Worm (Caenorhabditis elegans) whole organism, L4 larva: ENCODE measurements around the gene C24H10.2.
A peak's percentile ranks its signal among the peaks of the same experiment; 100 is the strongest.

ENCODE experiments used
- D1046.2 ChIP-seq: fragments of 200-800 bp; sonication (Bioruptor generic); IDR thresholded peaks from 2 replicates; pipeline ENCODE4 v1.3.6; 2022; ENCODE audit warnings: missing genetic modification characterization, missing compliant biosample characterization
- F26F4.8 ChIP-seq: fragments of 200-800 bp; sonication (Bioruptor generic); conservative IDR thresholded peaks from 2 replicates; pipeline ENCODE4 v1.3.6; 2022; ENCODE audit warnings: missing genetic modification characterization, missing compliant biosample characterization
- F37D6.2 ChIP-seq: sonication (generic microtip); optimal IDR thresholded peaks from 2 replicates; lab custom pipeline; 2016; ENCODE audit warnings: mild to moderate bottlenecking, missing genetic modification characterization, missing compliant biosample characterization
- F44E2.7 ChIP-seq: fragments of 200-800 bp; sonication (Bioruptor generic); IDR thresholded peaks from 2 replicates; pipeline ENCODE4 v2.1.2; 2022; ENCODE audit warnings: missing genetic modification characterization, missing compliant biosample characterization
- Y105C5A.15 ChIP-seq: fragments of 200-800 bp; sonication (Bioruptor generic); IDR thresholded peaks from 2 replicates; pipeline ENCODE4 v1.3.6; 2022; ENCODE audit warnings: missing genetic modification characterization, missing compliant biosample characterization
- Y75B8A.6 ChIP-seq: fragments of 200-800 bp; sonication (Bioruptor generic); IDR thresholded peaks from 2 replicates; pipeline ENCODE4 v1.3.6; 2022; ENCODE audit warnings: missing genetic modification reagents, missing genetic modification characterization, missing compliant biosample characterization
- ZK337.2 ChIP-seq: fragments of 200-800 bp; sonication (Bioruptor generic); IDR thresholded peaks from 2 replicates; pipeline ENCODE4 v1.3.6; 2022; ENCODE audit warnings: missing genetic modification reagents, missing genetic modification characterization, missing compliant biosample characterization
- aha-1 ChIP-seq: fragments of 150-350 bp; peaks from one replicate; lab custom pipeline; 2014; ENCODE audit warnings: missing biosample characterization, missing genetic modification characterization
- aly-2 ChIP-seq: sonication (generic microtip); optimal IDR thresholded peaks from 2 replicates; lab custom pipeline; 2018; ENCODE audit warnings: missing biosample characterization, missing genetic modification characterization
- ama-1 ChIP-seq: fragments of 150-350 bp; optimal IDR thresholded peaks from 2 replicates; lab custom pipeline; 2014; ENCODE audit warnings: inconsistent platforms, mixed read lengths
- attf-4 ChIP-seq: sonication (generic microtip); optimal IDR thresholded peaks from 3 replicates; lab custom pipeline; 2017; ENCODE audit warnings: missing biosample characterization, missing genetic modification characterization
- ces-1 ChIP-seq: fragments of 150-350 bp; sonication (generic microtip); optimal IDR thresholded peaks from 4 replicates; lab custom pipeline; 2014; ENCODE audit warnings: missing biosample characterization, missing genetic modification reagents, missing genetic modification characterization
- ctbp-1 ChIP-seq: fragments of 200-800 bp; sonication (Bioruptor generic); IDR thresholded peaks from 2 replicates; pipeline ENCODE4 v1.3.6; 2022; ENCODE audit warnings: missing genetic modification reagents, missing genetic modification characterization, missing compliant biosample characterization
- daf-16 ChIP-seq, 3 experiments: sonication (generic microtip); optimal IDR thresholded peaks; 2 replicates each; lab custom pipeline; 2016 to 2017; ENCODE audit warnings: missing genetic modification characterization in 3 of 3, missing genetic modification reagents in 3 of 3, mild to moderate bottlenecking in 2 of 3, missing compliant biosample characterization in 2 of 3, missing biosample characterization in 1 of 3, moderate library complexity in 1 of 3
- daf-8 ChIP-seq: fragments of 200-800 bp; sonication (Bioruptor generic); IDR thresholded peaks from 2 replicates; pipeline ENCODE4 v1.3.6; 2022; ENCODE audit warnings: missing genetic modification characterization, missing compliant biosample characterization
- dmd-6 ChIP-seq: fragments of 200-800 bp; sonication (Bioruptor generic); IDR thresholded peaks from 2 replicates; pipeline ENCODE4 v1.3.6; 2022; ENCODE audit warnings: missing genetic modification reagents, missing genetic modification characterization, missing compliant biosample characterization
- dmd-9 ChIP-seq: fragments of 200-800 bp; sonication (Bioruptor generic); IDR thresholded peaks from 2 replicates; pipeline ENCODE4 v1.3.6; 2022; ENCODE audit warnings: missing genetic modification reagents, missing genetic modification characterization, missing compliant biosample characterization
- dve-1 ChIP-seq: sonication (generic microtip); optimal IDR thresholded peaks from 2 replicates; lab custom pipeline; 2017; ENCODE audit warnings: antibody characterized with exemption, mild to moderate bottlenecking, missing genetic modification characterization, missing compliant biosample characterization; ENCODE audit not compliant: insufficient read depth
- egl-27 ChIP-seq: sonication (generic microtip); optimal IDR thresholded peaks from 3 replicates; lab custom pipeline; 2017; ENCODE audit warnings: missing biosample characterization, missing genetic modification reagents, missing genetic modification characterization
- gei-8 ChIP-seq: fragments of 200-800 bp; sonication (Bioruptor generic); optimal IDR thresholded peaks from 2 replicates; lab custom pipeline; 2018; ENCODE audit warnings: mild to moderate bottlenecking, missing genetic modification characterization, missing compliant biosample characterization
- hif-1 ChIP-seq, 2 experiments: sonication (generic microtip); optimal IDR thresholded peaks; 2 replicates each; lab custom pipeline; 2016 to 2017; ENCODE audit warnings: missing compliant biosample characterization in 2 of 2, missing genetic modification characterization in 2 of 2, missing genetic modification reagents in 2 of 2, missing genotype in 2 of 2, mild to moderate bottlenecking in 1 of 2
- hlh-11 ChIP-seq: fragments of 200-800 bp; sonication (Bioruptor generic); optimal IDR thresholded peaks from 2 replicates; lab custom pipeline; 2018; ENCODE audit warnings: mild to moderate bottlenecking, missing genetic modification characterization, missing compliant biosample characterization
- hlh-30 ChIP-seq: sonication (generic microtip); optimal IDR thresholded peaks from 2 replicates; lab custom pipeline; 2017; ENCODE audit warnings: antibody characterized with exemption, mild to moderate bottlenecking, missing genetic modification characterization, missing compliant biosample characterization; ENCODE audit not compliant: insufficient read depth
- lim-7 ChIP-seq: fragments of 200-800 bp; sonication (Bioruptor generic); IDR thresholded peaks from 2 replicates; pipeline ENCODE4 v1.3.6; 2022; ENCODE audit warnings: missing genetic modification characterization, missing compliant biosample characterization
- lin-13 ChIP-seq: fragments of 150-350 bp; optimal IDR thresholded peaks from 2 replicates; lab custom pipeline; 2014; ENCODE audit warnings: missing biosample characterization, missing genetic modification reagents, missing genetic modification characterization
- lin-29 ChIP-seq: fragments of 200-800 bp; sonication (Bioruptor generic); IDR thresholded peaks from 2 replicates; pipeline ENCODE4 v1.3.6; 2022; ENCODE audit warnings: missing genetic modification reagents, missing genetic modification characterization, missing compliant biosample characterization
- lin-38 ChIP-seq: fragments of 200-800 bp; sonication (Bioruptor generic); IDR thresholded peaks from 2 replicates; pipeline ENCODE4 v1.3.6; 2022; ENCODE audit warnings: missing genetic modification reagents, missing genetic modification characterization, missing compliant biosample characterization
- lin-39 ChIP-seq: fragments of 150-350 bp; optimal IDR thresholded peaks from 2 replicates; lab custom pipeline; 2014; ENCODE audit warnings: missing biosample characterization, missing genetic modification reagents, missing genetic modification characterization
- lir-3 ChIP-seq: sonication (generic microtip); optimal IDR thresholded peaks from 2 replicates; lab custom pipeline; 2016; ENCODE audit warnings: mild to moderate bottlenecking, missing genetic modification characterization, missing compliant biosample characterization
- mdl-1 ChIP-seq, 2 experiments: fragments of 150-350 bp in 1 of 2; sonication (generic microtip) in 1 of 2; optimal IDR thresholded peaks; 2 replicates each; lab custom pipeline; 2014 to 2017; ENCODE audit warnings: missing biosample characterization in 2 of 2, missing genetic modification characterization in 2 of 2
- mep-1 ChIP-seq: fragments of 150-350 bp; sonication (generic microtip); optimal IDR thresholded peaks from 3 replicates; lab custom pipeline; 2014; ENCODE audit warnings: missing biosample characterization, missing genetic modification characterization
- mxl-3 ChIP-seq: fragments of 200-800 bp; sonication (Bioruptor generic); optimal IDR thresholded peaks from 2 replicates; lab custom pipeline; 2018; ENCODE audit warnings: mild to moderate bottlenecking, missing genetic modification characterization, missing compliant biosample characterization
- nhr-111 ChIP-seq: fragments of 200-800 bp; sonication (Bioruptor generic); optimal IDR thresholded peaks from 2 replicates; lab custom pipeline; 2018; ENCODE audit warnings: mild to moderate bottlenecking, missing genetic modification characterization, missing compliant biosample characterization
- nhr-28 ChIP-seq: fragments of 150-350 bp; optimal IDR thresholded peaks from 2 replicates; lab custom pipeline; 2014; ENCODE audit warnings: missing biosample characterization, missing genetic modification characterization
- nhr-41 ChIP-seq: fragments of 200-800 bp; sonication (Bioruptor generic); IDR thresholded peaks from 2 replicates; pipeline ENCODE4 v1.3.6; 2022; ENCODE audit warnings: missing genetic modification reagents, missing genetic modification characterization, missing compliant biosample characterization
- nhr-42 ChIP-seq: fragments of 200-800 bp; sonication (Bioruptor generic); IDR thresholded peaks from 2 replicates; pipeline ENCODE4 v1.3.6; 2022; ENCODE audit warnings: missing genetic modification characterization, missing compliant biosample characterization
- nhr-76 ChIP-seq: fragments of 150-350 bp; optimal IDR thresholded peaks from 2 replicates; lab custom pipeline; 2014; ENCODE audit warnings: missing biosample characterization, missing genetic modification characterization
- pha-4 ChIP-seq, 2 experiments: fragments of 150-350 bp in 1 of 2; fragments of 200-800 bp in 1 of 2; sonication (Bioruptor generic) in 1 of 2; IDR thresholded peaks in 1 of 2; optimal IDR thresholded peaks in 1 of 2; 2 replicates each; pipeline versions ENCODE4 v1.3.6 to Lab custom; 2014 to 2022; ENCODE audit warnings: missing genetic modification characterization in 2 of 2, missing genetic modification reagents in 2 of 2, missing biosample characterization in 1 of 2, missing compliant biosample characterization in 1 of 2
- pqm-1 ChIP-seq: sonication (generic microtip); optimal IDR thresholded peaks from 2 replicates; lab custom pipeline; 2017; ENCODE audit warnings: missing biosample characterization, missing genetic modification characterization
- rbr-2 ChIP-seq: sonication (generic microtip); optimal IDR thresholded peaks from 2 replicates; lab custom pipeline; 2016; ENCODE audit warnings: missing genotype, missing genetic modification characterization, missing compliant biosample characterization
- set-16 ChIP-seq: fragments of 200-800 bp; sonication (Bioruptor generic); IDR thresholded peaks from 2 replicates; pipeline ENCODE4 v1.3.6; 2022; ENCODE audit warnings: missing genetic modification reagents, missing genetic modification characterization, missing compliant biosample characterization
- skn-1 ChIP-seq: fragments of 150-350 bp; optimal IDR thresholded peaks from 2 replicates; lab custom pipeline; 2014; ENCODE audit warnings: missing biosample characterization, missing genetic modification characterization
- spr-1 ChIP-seq: sonication (generic microtip); optimal IDR thresholded peaks from 2 replicates; lab custom pipeline; 2016; ENCODE audit warnings: mild to moderate bottlenecking, missing genetic modification characterization, missing compliant biosample characterization
- tra-1 ChIP-seq: fragments of 200-800 bp; sonication (Bioruptor generic); IDR thresholded peaks from 2 replicates; pipeline ENCODE4 v1.3.6; 2022; ENCODE audit warnings: missing genetic modification reagents, missing genetic modification characterization, missing compliant biosample characterization
- unc-130 ChIP-seq: sonication (generic microtip); optimal IDR thresholded peaks from 2 replicates; lab custom pipeline; 2016; ENCODE audit warnings: missing genetic modification reagents, missing genetic modification characterization, missing compliant biosample characterization
- vab-7 ChIP-seq: fragments of 200-800 bp; sonication (Bioruptor generic); IDR thresholded peaks from 2 replicates; pipeline ENCODE4 v1.3.6; 2022; ENCODE audit warnings: missing genetic modification reagents, missing genetic modification characterization, missing compliant biosample characterization
- zfp-2 ChIP-seq: sonication (generic microtip); optimal IDR thresholded peaks from 2 replicates; lab custom pipeline; 2016; ENCODE audit warnings: mild to moderate bottlenecking, missing genetic modification characterization, missing compliant biosample characterization
- ztf-11 ChIP-seq: fragments of 150-350 bp; optimal IDR thresholded peaks from 2 replicates; lab custom pipeline; 2014; ENCODE audit warnings: missing biosample characterization, missing genetic modification characterization

Gene C24H10.2

DNA sequence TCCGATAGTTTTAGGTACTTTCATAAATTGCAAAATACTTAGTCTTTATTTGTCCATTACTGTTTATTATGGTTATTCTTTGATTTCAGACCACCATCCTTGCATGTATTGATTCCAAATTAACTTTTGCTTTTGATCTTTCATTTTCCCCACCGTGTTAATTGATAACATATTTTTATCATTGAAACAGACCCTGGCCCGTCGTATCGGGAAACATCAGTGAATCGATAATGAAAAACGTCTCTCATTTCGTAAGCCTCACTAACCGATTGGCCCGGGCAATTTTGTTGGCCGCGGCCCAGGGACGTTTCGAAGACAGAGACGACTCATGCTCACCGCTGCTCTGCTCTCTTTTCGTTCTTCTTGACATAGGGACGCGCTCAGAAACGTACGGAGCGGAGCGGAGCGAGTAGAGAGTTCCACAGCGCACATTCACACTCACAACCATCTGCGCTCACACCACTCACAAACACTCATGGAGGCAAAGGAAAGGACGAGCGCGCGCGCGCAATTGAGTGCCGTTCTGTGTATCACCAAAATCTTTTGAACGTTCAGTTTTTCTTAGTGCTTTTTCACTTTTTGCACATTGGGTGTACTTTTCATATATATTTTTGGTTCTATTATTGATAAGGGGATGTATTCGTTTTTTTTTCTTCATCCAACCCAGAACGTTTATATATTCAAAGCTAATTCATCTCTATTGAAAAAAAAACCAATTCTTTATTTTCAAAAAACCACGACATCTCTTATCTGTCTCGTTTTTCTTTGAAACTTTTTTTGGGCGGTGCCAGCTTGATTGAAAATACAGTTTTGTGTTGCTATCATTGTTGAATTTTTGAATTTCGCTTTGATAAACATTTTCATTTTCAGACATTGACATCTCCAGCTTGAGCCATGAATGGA is at the start of gene C24H10.2:
Gene C24H10.2, plus strand, starts transcription at position 853 of the 903 bp plus-strand sequence.
- TF ChIP-seq mdl-1 (tag; optimal IDR thresholded peaks at IDR 0.05; lab: Kevin White, UChicago), result peak in 1 of 2 experiments; percentile 58
- peak; percentile 77 for TF ChIP-seq mep-1 (tag; lab: Kevin White, UChicago)
- no peak for TF ChIP-seq ZK337.2 (GFP tag; lab: Robert Waterston, UW)
- TF ChIP-seq nhr-41 (GFP tag; lab: Robert Waterston, UW), result no peak
- no peak for TF ChIP-seq aly-2 (tag; lab: Kevin White, UChicago)
- 0 out of 2 replicates have a peak, but pooled peaks have one; percentile 51 for TF ChIP-seq tra-1 (GFP tag; lab: Robert Waterston, UW)
- TF ChIP-seq hlh-11, result peak; percentile 86
- TF ChIP-seq pqm-1, result peak; percentile 9
- TF ChIP-seq F37D6.2 (tag; lab: Kevin White, UChicago), result peak; percentile 37
- TF ChIP-seq Y75B8A.6 (GFP tag; lab: Robert Waterston, UW), result no peak
- no peak for TF ChIP-seq lin-29
- TF ChIP-seq skn-1 (tag; lab: Kevin White, UChicago), result no peak
- TF ChIP-seq dmd-9, result no peak
- TF ChIP-seq lin-13 (GFP tag; lab: Kevin White, UChicago), result no peak
- peak; percentile 49 for TF ChIP-seq nhr-28 (tag; lab: Kevin White, UChicago)
- TF ChIP-seq ama-1 (lab: Kevin White, UChicago), result no peak
- TF ChIP-seq dmd-6 (GFP tag; lab: Robert Waterston, UW), result peak; percentile 56
- peak; percentile 76 for TF ChIP-seq set-16 (GFP tag; lab: Robert Waterston, UW)
- TF ChIP-seq hlh-30 (tag; lab: Kevin White, UChicago), result peak; percentile 41
- no peak for TF ChIP-seq nhr-76 (tag; lab: Kevin White, UChicago)
- no peak for TF ChIP-seq lin-39
- no peak for TF ChIP-seq spr-1 (tag; lab: Kevin White, UChicago)
- peak; percentile 67; the same call in 1 of the 2 replicates for TF ChIP-seq ctbp-1
- TF ChIP-seq egl-27 (tag; lab: Kevin White, UChicago), result no peak
- peak; percentile 51 for TF ChIP-seq lin-38 (GFP tag; lab: Robert Waterston, UW)
- no peak for TF ChIP-seq F26F4.8 (GFP tag; lab: Robert Waterston, UW)
- TF ChIP-seq daf-8 (GFP tag; lab: Robert Waterston, UW), result no peak
- no peak for TF ChIP-seq unc-130 (GFP tag; lab: Kevin White, UChicago)
- no peak for TF ChIP-seq Y105C5A.15 (GFP tag; lab: Robert Waterston, UW)
- TF ChIP-seq nhr-42, result no peak
- TF ChIP-seq F44E2.7 (GFP tag; lab: Robert Waterston, UW), result no peak
- no peak for TF ChIP-seq ztf-11
- TF ChIP-seq gei-8 (GFP tag; lab: Kevin White, UChicago), result no peak
- TF ChIP-seq zfp-2 (tag; lab: Kevin White, UChicago), result no peak
- no peak for TF ChIP-seq attf-4
- TF ChIP-seq rbr-2 (tag; lab: Kevin White, UChicago), result peak; percentile 64
- no peak for TF ChIP-seq pha-4 (GFP tag; IDR thresholded peaks at IDR 0.05; lab: Robert Waterston, UW)
- TF ChIP-seq pha-4 (tag; optimal IDR thresholded peaks at IDR 0.05; lab: Kevin White, UChicago), result no peak
- no peak for TF ChIP-seq ces-1
- TF ChIP-seq D1046.2 (GFP tag; lab: Robert Waterston, UW), result no peak
- TF ChIP-seq dve-1 (tag; lab: Kevin White, UChicago), result peak; percentile 17
- TF ChIP-seq mxl-3 (GFP tag; lab: Kevin White, UChicago), result peak; percentile 44
- no peak for TF ChIP-seq vab-7 (GFP tag; lab: Robert Waterston, UW)
- TF ChIP-seq hif-1 (tag; optimal IDR thresholded peaks at IDR 0.05; lab: Kevin White, UChicago), result peak in 1 of 2 experiments; percentile 40
- TF ChIP-seq daf-16 (GFP tag; optimal IDR thresholded peaks at IDR 0.05; lab: Kevin White, UChicago), result peak; percentile 23 to 25
- TF ChIP-seq daf-16 (tag; optimal IDR thresholded peaks at IDR 0.05; lab: Kevin White, UChicago), result peak; percentile 79
- TF ChIP-seq nhr-111 (GFP tag; lab: Kevin White, UChicago), result no peak
- 0 out of 2 replicates have a peak, but pooled peaks have one; percentile 29 for TF ChIP-seq lim-7 (GFP tag; lab: Robert Waterston, UW)
- peak; percentile 32 for TF ChIP-seq aha-1 (tag; lab: Kevin White, UChicago)
- TF ChIP-seq lir-3, result no peak
